Fruit fly (Drosophila melanogaster): ENCODE results near the gene Fim.

dm6 chrX:17293385-17293784 lies 8.3 kb downstream of the Fim start:
- no peak for TF ChIP-seq CG11294 (GFP tag; IDR thresholded peaks at IDR 0.05)
- TF ChIP-seq dsx (GFP tag; optimal IDR thresholded peaks at IDR 0.05; ENCODE audit: poor library complexity, severe bottlenecking): no peak
- TF ChIP-seq Hr39 (GFP tag; optimal IDR thresholded peaks at IDR 0.05): no peak
- TF ChIP-seq Smox (GFP tag; optimal IDR thresholded peaks at IDR 0.05): no peak
- TF ChIP-seq net (GFP tag; optimal IDR thresholded peaks at IDR 0.05): no peak
- TF ChIP-seq CG11902 (GFP tag; optimal IDR thresholded peaks at IDR 0.05): no peak
- TF ChIP-seq CG6808 (GFP tag; optimal IDR thresholded peaks at IDR 0.05): no peak
- TF ChIP-seq svp (GFP tag): no peak
- TF ChIP-seq Sox102F (GFP tag; optimal IDR thresholded peaks at IDR 0.05): no peak
- no peak for TF ChIP-seq Met (GFP tag; optimal IDR thresholded peaks at IDR 0.05)
- no peak for TF ChIP-seq CG8632 (GFP tag; optimal IDR thresholded peaks at IDR 0.05)

Measured in whole organism, prepupa.